Worm (Caenorhabditis elegans): ENCODE measurements around the gene C04C3.4.
A peak's percentile ranks its signal among the peaks of the same experiment; 100 is the strongest.

DNA sequence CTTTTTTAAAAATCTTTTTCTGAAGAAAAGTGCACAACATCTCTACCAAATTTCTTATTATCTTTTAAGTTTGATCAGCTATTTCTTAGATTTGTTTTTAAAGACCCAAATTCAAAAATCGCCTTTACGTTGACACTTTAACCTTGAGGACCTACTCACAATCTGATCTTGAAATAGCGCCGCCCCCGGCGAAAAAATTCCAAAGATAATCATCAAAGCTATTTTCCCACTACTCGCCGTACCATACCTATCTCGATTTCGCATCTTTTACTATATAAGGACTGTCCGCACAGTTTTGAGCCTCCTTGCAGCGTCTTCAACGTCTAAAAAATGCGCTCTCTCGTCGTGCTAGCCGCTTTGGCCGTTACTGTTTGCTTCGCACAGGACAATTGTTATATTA is 46.7 kb downstream of the C04C3.4 start, which contains the start of gene grd-10:
- TF ChIP-seq nhr-237 (tag; optimal IDR thresholded peaks at IDR 0.05) = no peak
- TF ChIP-seq gmeb-1 (tag; optimal IDR thresholded peaks at IDR 0.05) = no peak
- no peak for TF ChIP-seq nhr-77 (tag; optimal IDR thresholded peaks at IDR 0.05)
- no peak for TF ChIP-seq nhr-12 (tag; optimal IDR thresholded peaks at IDR 0.05)
- no peak for TF ChIP-seq unc-55 (GFP tag; optimal IDR thresholded peaks at IDR 0.05)
- TF ChIP-seq nhr-23 (tag; optimal IDR thresholded peaks at IDR 0.05) = no peak
- no peak for TF ChIP-seq peb-1 (tag; optimal IDR thresholded peaks at IDR 0.05)
- peak; percentile 70 for TF ChIP-seq ceh-16 (tag; optimal IDR thresholded peaks at IDR 0.05)
- no peak for TF ChIP-seq R02D3.7 (tag; optimal IDR thresholded peaks at IDR 0.05)
- TF ChIP-seq snpc-4 (tag; optimal IDR thresholded peaks at IDR 0.05) = no peak
- no peak for TF ChIP-seq ceh-82 (tag; optimal IDR thresholded peaks at IDR 0.05)
- TF ChIP-seq lsy-2 (tag; optimal IDR thresholded peaks at IDR 0.05) = no peak

Measured in whole organism, L2 larva.